Fruit fly (Drosophila melanogaster): Measurements from ENCODE around the gene Itpr.

Itpr gene

dm6 chr3R:5565623-5566022 is 48.7 kb downstream of the Itpr start:
- TF ChIP-seq CG6163 (GFP tag; IDR thresholded peaks at IDR 0.05) (peak; percentile 92), ss (GFP tag; optimal IDR thresholded peaks at IDR 0.05) (no peak), cyc (GFP tag; optimal IDR thresholded peaks at IDR 0.05) (no peak), net (GFP tag; optimal IDR thresholded peaks at IDR 0.05) (no peak), CG8319 (GFP tag; optimal IDR thresholded peaks at IDR 0.05) (no peak), fkh (GFP tag; optimal IDR thresholded peaks at IDR 0.05) (no peak), fd85E (GFP tag; optimal IDR thresholded peaks at IDR 0.05) (no peak), Ets96B (tag; optimal IDR thresholded peaks at IDR 0.05) (no peak), CG1621 (tag; optimal IDR thresholded peaks at IDR 0.05) (no peak), CG3919 (GFP tag; optimal IDR thresholded peaks at IDR 0.05) (no peak), Sox102F (GFP tag; optimal IDR thresholded peaks at IDR 0.05) (no peak), Met (GFP tag; optimal IDR thresholded peaks at IDR 0.05) (no peak), CG8632 (GFP tag; optimal IDR thresholded peaks at IDR 0.05) (no peak), salr (GFP tag; optimal IDR thresholded peaks at IDR 0.05) (no peak), Eip78C (GFP tag) (peak; percentile 63), pdm3 (GFP tag; optimal IDR thresholded peaks at IDR 0.05) (no peak), Eip93F (GFP tag; optimal IDR thresholded peaks at IDR 0.05) (no peak), acj6 (GFP tag; optimal IDR thresholded peaks at IDR 0.05) (no peak), svp (GFP tag) (peak; percentile 80), dsx (GFP tag; optimal IDR thresholded peaks at IDR 0.05; ENCODE audit: poor library complexity, severe bottlenecking) (no peak), CG31627 (GFP tag; optimal IDR thresholded peaks at IDR 0.05) (peak; percentile 31), Blimp-1 (GFP tag; optimal IDR thresholded peaks at IDR 0.05) (no peak), CG3032 (tag; optimal IDR thresholded peaks at IDR 0.05) (no peak), Gug (GFP tag; IDR thresholded peaks at IDR 0.05) (peak; percentile 78), lz (GFP tag; optimal IDR thresholded peaks at IDR 0.05) (peak; percentile 47), topi (GFP tag; optimal IDR thresholded peaks at IDR 0.05) (no peak), CG10669 (GFP tag; optimal IDR thresholded peaks at IDR 0.05) (no peak), CG7368 (GFP tag; optimal IDR thresholded peaks at IDR 0.05) (no peak), CG11294 (GFP tag; IDR thresholded peaks at IDR 0.05) (peak; percentile 82), CG4318 (GFP tag; optimal IDR thresholded peaks at IDR 0.05) (no peak), CG6808 (GFP tag; optimal IDR thresholded peaks at IDR 0.05) (no peak), OdsH (GFP tag; optimal IDR thresholded peaks at IDR 0.05) (no peak), CG6276 (GFP tag; optimal IDR thresholded peaks at IDR 0.05) (no peak), CG11762 (GFP tag; optimal IDR thresholded peaks at IDR 0.05; ENCODE audit: insufficient read depth) (peak; percentile 23), Lpt (GFP tag; optimal IDR thresholded peaks at IDR 0.05) (peak; percentile 61), eg (GFP tag; IDR thresholded peaks at IDR 0.05) (peak; percentile 93), fd59A (GFP tag; optimal IDR thresholded peaks at IDR 0.05) (no peak), spab (GFP tag; optimal IDR thresholded peaks at IDR 0.05) (no peak), Hr39 (GFP tag; optimal IDR thresholded peaks at IDR 0.05) (no peak), CG34406 (GFP tag; optimal IDR thresholded peaks at IDR 0.05) (no peak), Hr4 (GFP tag; optimal IDR thresholded peaks at IDR 0.05) (peak; percentile 90), CG8119 (GFP tag; IDR thresholded peaks at IDR 0.05) (peak; percentile 87), Ets21C (GFP tag; optimal IDR thresholded peaks at IDR 0.05) (no peak), Hr38 (GFP tag; optimal IDR thresholded peaks at IDR 0.05) (no peak), CG6792 (GFP tag; optimal IDR thresholded peaks at IDR 0.05) (no peak), Sox14 (GFP tag; optimal IDR thresholded peaks at IDR 0.05) (peak; percentile 56), Smox (GFP tag; optimal IDR thresholded peaks at IDR 0.05) (no peak), dac (GFP tag; optimal IDR thresholded peaks at IDR 0.05) (peak; percentile 55), CG11902 (GFP tag; optimal IDR thresholded peaks at IDR 0.05) (no peak), vri (GFP tag; optimal IDR thresholded peaks at IDR 0.05) (peak; percentile 87), CG16779 (tag; optimal IDR thresholded peaks at IDR 0.05) (peak; percentile 42), CG15336 (GFP tag; IDR thresholded peaks at IDR 0.05) (peak; percentile 89), Sox15 (GFP tag; optimal IDR thresholded peaks at IDR 0.05) (no peak)
